Worm (Caenorhabditis elegans) whole organism, L1 larva: Measurements from ENCODE around the gene F54D12.8.

Experiments used
- C04F5.9 ChIP-seq: sonication (generic microtip); optimal IDR thresholded peaks from 2 replicates; lab custom pipeline; 2016; ENCODE audit warnings: missing genetic modification characterization, missing compliant biosample characterization
- C16A3.4 ChIP-seq: fragments of 150-350 bp; optimal IDR thresholded peaks from 2 replicates; lab custom pipeline; 2014; ENCODE audit warnings: missing biosample characterization, missing genetic modification characterization
- C34B4.2 ChIP-seq: sonication (generic microtip); optimal IDR thresholded peaks from 2 replicates; lab custom pipeline; 2017; ENCODE audit warnings: mild to moderate bottlenecking, missing genetic modification characterization, missing compliant biosample characterization
- F16B12.6 ChIP-seq: fragments of 150-350 bp; optimal IDR thresholded peaks from 2 replicates; lab custom pipeline; 2014; ENCODE audit warnings: missing biosample characterization, missing genetic modification characterization
- Y116A8C.19 ChIP-seq: sonication (generic microtip); optimal IDR thresholded peaks from 2 replicates; lab custom pipeline; 2016; ENCODE audit warnings: missing compliant biosample characterization, missing genetic modification characterization, borderline replicate concordance
- aha-1 ChIP-seq: fragments of 150-350 bp; optimal IDR thresholded peaks from 2 replicates; lab custom pipeline; 2014; ENCODE audit warnings: missing biosample characterization, missing genetic modification characterization
- aly-2 ChIP-seq: fragments of 150-350 bp; optimal IDR thresholded peaks from 2 replicates; lab custom pipeline; 2014; ENCODE audit warnings: missing biosample characterization, missing genetic modification characterization
- blmp-1 ChIP-seq: fragments of 150-350 bp; optimal IDR thresholded peaks from 2 replicates; lab custom pipeline; 2014; ENCODE audit warnings: missing biosample characterization, missing genetic modification characterization
- ceh-88 ChIP-seq: fragments of 200-800 bp; sonication (Bioruptor generic); IDR thresholded peaks from 2 replicates; pipeline ENCODE4 v1.3.6; 2022; ENCODE audit warnings: missing genetic modification characterization, missing compliant biosample characterization
- ceh-90 ChIP-seq: sonication (generic microtip); optimal IDR thresholded peaks from 2 replicates; lab custom pipeline; 2016; ENCODE audit warnings: missing genetic modification characterization, missing compliant biosample characterization
- ces-1 ChIP-seq: fragments of 150-350 bp; optimal IDR thresholded peaks from 2 replicates; lab custom pipeline; 2014; ENCODE audit warnings: missing biosample characterization, missing genetic modification reagents, missing genetic modification characterization
- efl-1 ChIP-seq, 4 experiments: fragments of 150-350 bp; optimal IDR thresholded peaks in 3 of 4; peaks in 1 of 4; 1 replicate in 1 of 4; 2 replicates in 3 of 4; lab custom pipeline; 2014; ENCODE audit warnings: missing biosample characterization in 2 of 4, missing genetic modification characterization in 2 of 4, missing genetic modification reagents in 2 of 4
- egl-27 ChIP-seq, 2 experiments: fragments of 150-350 bp in 1 of 2; sonication (generic microtip); optimal IDR thresholded peaks; 3 replicates each; lab custom pipeline; 2017 to 2018; ENCODE audit warnings: missing biosample characterization in 2 of 2, missing genetic modification characterization in 2 of 2, missing genetic modification reagents in 2 of 2
- fkh-8 ChIP-seq: sonication (generic microtip); optimal IDR thresholded peaks from 2 replicates; lab custom pipeline; 2016; ENCODE audit warnings: mild to moderate bottlenecking, missing genetic modification characterization, missing compliant biosample characterization
- fos-1 ChIP-seq: fragments of 150-350 bp; optimal IDR thresholded peaks from 2 replicates; lab custom pipeline; 2014; ENCODE audit warnings: missing biosample characterization, missing genetic modification characterization
- grh-1 ChIP-seq: fragments of 200-800 bp; sonication (Bioruptor generic); IDR thresholded peaks from 2 replicates; pipeline ENCODE4 v1.3.6; 2022; ENCODE audit warnings: missing genetic modification reagents, missing genetic modification characterization, missing compliant biosample characterization
- hpl-2 ChIP-seq: fragments of 150-350 bp; optimal IDR thresholded peaks from 2 replicates; lab custom pipeline; 2014; ENCODE audit warnings: missing biosample characterization, missing genetic modification reagents, missing genetic modification characterization
- irx-1 ChIP-seq: sonication (generic microtip); optimal IDR thresholded peaks from 2 replicates; lab custom pipeline; 2016; ENCODE audit warnings: missing genetic modification characterization, missing compliant biosample characterization
- lin-14 ChIP-seq: fragments of 200-800 bp; sonication (Bioruptor generic); optimal IDR thresholded peaks from 2 replicates; lab custom pipeline; 2018; ENCODE audit warnings: mild to moderate bottlenecking, missing genetic modification characterization, moderate library complexity, missing compliant biosample characterization
- lin-15B ChIP-seq: fragments of 150-350 bp; sonication (generic microtip); optimal IDR thresholded peaks from 3 replicates; lab custom pipeline; 2014; ENCODE audit warnings: missing biosample characterization, missing genetic modification characterization
- lir-3 ChIP-seq: sonication (generic microtip); optimal IDR thresholded peaks from 2 replicates; lab custom pipeline; 2016; ENCODE audit warnings: mild to moderate bottlenecking, missing genetic modification characterization, moderate library complexity, missing compliant biosample characterization; ENCODE audit not compliant: poor library complexity
- lsy-2 ChIP-seq, 2 experiments: fragments of 150-350 bp; optimal IDR thresholded peaks; 2 replicates each; lab custom pipeline; 2014; ENCODE audit warnings: missing biosample characterization in 2 of 2, missing genetic modification characterization in 2 of 2
- mdl-1 ChIP-seq, 2 experiments: fragments of 150-350 bp; optimal IDR thresholded peaks; 2 replicates each; lab custom pipeline; 2014 to 2017; ENCODE audit warnings: missing biosample characterization in 2 of 2, missing genetic modification characterization in 2 of 2, inconsistent platforms in 1 of 2
- mef-2 ChIP-seq: fragments of 150-350 bp; optimal IDR thresholded peaks from 2 replicates; lab custom pipeline; 2014; ENCODE audit warnings: missing biosample characterization, missing genetic modification characterization
- nhr-11 ChIP-seq: fragments of 150-350 bp; optimal IDR thresholded peaks from 2 replicates; lab custom pipeline; 2014; ENCODE audit warnings: missing biosample characterization, missing genetic modification characterization
- nhr-12 ChIP-seq: sonication (generic microtip); optimal IDR thresholded peaks from 2 replicates; lab custom pipeline; 2017; ENCODE audit warnings: missing biosample characterization, missing genetic modification characterization
- nhr-19 ChIP-seq: fragments of 200-800 bp; sonication (Bioruptor generic); conservative IDR thresholded peaks from 2 replicates; pipeline ENCODE4 v1.3.6; 2022; ENCODE audit warnings: missing genetic modification characterization, missing compliant biosample characterization
- nhr-71 ChIP-seq: sonication (generic microtip); optimal IDR thresholded peaks from 2 replicates; lab custom pipeline; 2016; ENCODE audit warnings: mild to moderate bottlenecking, missing genetic modification characterization, moderate library complexity, missing compliant biosample characterization
- nhr-84 ChIP-seq: sonication (generic microtip); optimal IDR thresholded peaks from 2 replicates; lab custom pipeline; 2017; ENCODE audit warnings: missing biosample characterization, missing genetic modification characterization
- nhr-90 ChIP-seq: sonication (generic microtip); optimal IDR thresholded peaks from 2 replicates; lab custom pipeline; 2016; ENCODE audit warnings: mild to moderate bottlenecking, missing genetic modification characterization, missing compliant biosample characterization; ENCODE audit not compliant: poor library complexity
- pag-3 ChIP-seq: sonication (generic microtip); optimal IDR thresholded peaks from 2 replicates; lab custom pipeline; 2017; ENCODE audit warnings: missing genetic modification characterization, mild to moderate bottlenecking, missing compliant biosample characterization, antibody characterized with exemption, borderline replicate concordance; ENCODE audit not compliant: insufficient read depth
- pqm-1 ChIP-seq: sonication (generic microtip); optimal IDR thresholded peaks from 3 replicates; lab custom pipeline; 2017; ENCODE audit warnings: missing biosample characterization, missing genetic modification characterization
- skn-1 ChIP-seq: fragments of 150-350 bp; optimal IDR thresholded peaks from 2 replicates; lab custom pipeline; 2014; ENCODE audit warnings: missing biosample characterization, missing genetic modification characterization
- snpc-4 ChIP-seq: fragments of 150-350 bp; optimal IDR thresholded peaks from 2 replicates; lab custom pipeline; 2014; ENCODE audit warnings: missing biosample characterization, missing genetic modification characterization
- snu-23 ChIP-seq: sonication (generic microtip); optimal IDR thresholded peaks from 2 replicates; lab custom pipeline; 2016; ENCODE audit warnings: missing genetic modification characterization, missing compliant biosample characterization
- swsn-7 ChIP-seq: sonication (generic microtip); optimal IDR thresholded peaks from 2 replicates; lab custom pipeline; 2016; ENCODE audit warnings: missing genetic modification characterization, missing compliant biosample characterization
- tlp-1 ChIP-seq: fragments of 150-350 bp; optimal IDR thresholded peaks from 2 replicates; lab custom pipeline; 2014; ENCODE audit warnings: missing biosample characterization, missing genetic modification characterization
- unc-130 ChIP-seq: fragments of 150-350 bp; optimal IDR thresholded peaks from 2 replicates; lab custom pipeline; 2017; ENCODE audit warnings: missing biosample characterization, missing genetic modification characterization, inconsistent platforms
- unc-30 ChIP-seq: sonication (generic microtip); optimal IDR thresholded peaks from 2 replicates; lab custom pipeline; 2017; ENCODE audit warnings: missing biosample characterization, missing genetic modification characterization
- zag-1 ChIP-seq: fragments of 150-350 bp; optimal IDR thresholded peaks from 2 replicates; lab custom pipeline; 2014; ENCODE audit warnings: missing biosample characterization, missing genetic modification characterization
- zip-4 ChIP-seq: fragments of 200-800 bp; sonication (Bioruptor generic); optimal IDR thresholded peaks from 2 replicates; lab custom pipeline; 2018; ENCODE audit warnings: mild to moderate bottlenecking, missing genetic modification characterization, moderate library complexity, missing compliant biosample characterization

F54D12.8 gene

DNA sequence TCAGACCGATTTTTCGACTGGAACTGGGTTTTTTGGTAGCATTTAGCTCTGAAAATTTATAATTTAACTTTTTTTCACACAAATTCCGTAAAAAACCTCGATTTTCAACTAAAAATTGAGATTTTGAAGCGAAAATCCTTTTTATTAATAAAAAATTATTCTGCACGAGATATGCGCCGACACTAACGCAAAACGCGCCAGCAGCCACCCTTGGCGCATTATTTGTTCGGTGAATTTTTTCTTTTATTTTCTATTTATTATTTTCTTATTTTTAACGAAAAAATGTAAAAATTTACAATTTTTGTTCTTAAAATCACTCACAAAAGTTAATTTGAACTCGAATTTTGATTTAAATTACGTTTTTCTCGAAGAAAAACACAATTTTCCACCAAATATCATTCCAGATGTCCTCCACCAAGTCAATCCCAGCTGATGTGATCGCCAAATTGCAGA lies 4.4 kb upstream of the F54D12.8 start, which contains the start of gene Y51H7C.7 (continued):
- no peak for TF ChIP-seq C34B4.2 (tag; lab: Kevin White, UChicago)
- peak; percentile 4 for TF ChIP-seq aha-1 (tag; lab: Kevin White, UChicago)
- TF ChIP-seq efl-1 (optimal IDR thresholded peaks at IDR 0.05; lab: Kevin White, UChicago) = peak; percentile 47 to 68
- peak; percentile 76 to 97 for TF ChIP-seq efl-1 (GFP tag; optimal IDR thresholded peaks at IDR 0.05 in 1 of 2; lab: Kevin White, UChicago)
- no peak for TF ChIP-seq ceh-90 (tag; lab: Kevin White, UChicago)
- TF ChIP-seq irx-1 (tag; lab: Kevin White, UChicago) = peak; percentile 81
- TF ChIP-seq tlp-1 (tag; lab: Kevin White, UChicago) = no peak
- no peak for TF ChIP-seq ceh-88
- peak; percentile 58 for TF ChIP-seq snpc-4 (tag; lab: Kevin White, UChicago)
- no peak for TF ChIP-seq nhr-84 (tag; lab: Kevin White, UChicago)
- TF ChIP-seq lsy-2 (tag; optimal IDR thresholded peaks at IDR 0.05; lab: Kevin White, UChicago) = peak in 1 of 2 experiments; percentile 84
- TF ChIP-seq lir-3 = no peak
- peak; percentile 55 for TF ChIP-seq F16B12.6
- peak; percentile 74 for TF ChIP-seq snu-23 (GFP tag; lab: Kevin White, UChicago)
- TF ChIP-seq, all 84 proteins: peak for 39

DNA sequence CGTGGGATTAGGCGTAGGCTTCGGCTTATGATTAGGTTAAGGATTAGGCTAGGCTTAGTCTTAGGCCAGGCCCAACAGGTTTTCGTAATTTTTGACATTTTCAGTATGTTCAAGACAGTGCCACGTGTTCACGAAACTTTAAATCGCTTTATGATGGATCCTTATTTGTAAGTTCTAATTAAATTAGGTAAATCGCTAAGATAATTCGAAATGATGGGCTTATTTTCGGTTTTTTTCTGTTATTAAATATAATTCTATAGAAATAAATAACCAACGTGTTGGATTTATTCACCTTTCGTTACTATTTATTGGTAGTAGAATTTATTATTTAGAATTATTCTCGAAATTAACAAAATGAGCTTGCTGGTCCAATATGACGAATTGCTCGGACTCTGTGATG lies 3.6 kb upstream of the F54D12.8 start, which contains the start of gene Y51H7C.8:
Gene Y51H7C.8, plus strand, starts transcription at position 301 of the 400 bp plus-strand sequence.
- TF ChIP-seq hpl-2 (GFP tag; lab: Kevin White, UChicago) (no peak), snpc-4 (tag; lab: Kevin White, UChicago) (no peak), zip-4 (no peak), Y116A8C.19 (tag; lab: Kevin White, UChicago) (no peak), C04F5.9 (tag; lab: Kevin White, UChicago) (no peak), nhr-71 (tag; lab: Kevin White, UChicago) (no peak), ces-1 (GFP tag; lab: Kevin White, UChicago) (no peak), pag-3 (tag; lab: Kevin White, UChicago) (no peak), nhr-11 (tag; lab: Kevin White, UChicago) (no peak), zag-1 (tag; lab: Kevin White, UChicago) (no peak), aha-1 (tag; lab: Kevin White, UChicago) (no peak), lin-15B (tag; lab: Kevin White, UChicago) (no peak), nhr-19 (GFP tag; lab: Robert Waterston, UW) (no peak), unc-130 (tag; lab: Kevin White, UChicago) (no peak), blmp-1 (tag; lab: Kevin White, UChicago) (no peak), C16A3.4 (no peak)

DNA sequence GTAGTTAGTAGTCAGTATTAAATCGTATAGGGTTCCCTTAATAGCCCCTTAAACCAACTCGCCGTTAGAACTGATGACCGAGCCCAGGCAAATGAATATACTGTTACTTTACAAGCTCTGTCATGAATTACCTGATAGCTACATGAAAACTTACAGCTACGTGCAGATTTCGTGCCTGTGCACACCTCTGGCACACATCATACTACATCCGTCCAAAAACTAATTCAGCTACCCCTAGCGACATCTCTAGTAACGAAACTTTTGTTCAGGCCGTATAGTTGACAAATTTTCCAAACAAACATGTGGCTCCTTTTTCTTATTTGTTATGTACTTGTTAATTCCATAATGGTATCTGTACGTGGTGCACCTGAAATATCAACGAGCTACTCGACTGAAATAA lies 2.3 kb upstream of the F54D12.8 start, which contains the start of gene F54D12.1:
Gene F54D12.1, plus strand, starts transcription at position 301 of the 400 bp plus-strand sequence.
- TF ChIP-seq fkh-8 (tag; lab: Kevin White, UChicago) = no peak
- TF ChIP-seq grh-1 (GFP tag; lab: Robert Waterston, UW) = no peak
- TF ChIP-seq egl-27 (tag; optimal IDR thresholded peaks at IDR 0.05; lab: Kevin White, UChicago) = no peak
- no peak for TF ChIP-seq mdl-1 (tag; optimal IDR thresholded peaks at IDR 0.05; lab: Kevin White, UChicago)
- TF ChIP-seq nhr-71 (tag; lab: Kevin White, UChicago) = no peak
- TF ChIP-seq lir-3 = no peak
- no peak for TF ChIP-seq nhr-84 (tag; lab: Kevin White, UChicago)
- TF ChIP-seq mef-2 (tag; lab: Kevin White, UChicago) = no peak
- no peak for TF ChIP-seq unc-30 (tag; lab: Kevin White, UChicago)
- TF ChIP-seq tlp-1 (tag; lab: Kevin White, UChicago) = no peak
- TF ChIP-seq nhr-90 (tag; lab: Kevin White, UChicago) = no peak
- no peak for TF ChIP-seq lin-14
- TF ChIP-seq swsn-7 (tag; lab: Kevin White, UChicago) = no peak
- TF ChIP-seq C16A3.4 = no peak
- TF ChIP-seq pqm-1 (tag; lab: Kevin White, UChicago) = no peak
- TF ChIP-seq aly-2 (tag; lab: Kevin White, UChicago) = no peak
- no peak for TF ChIP-seq fos-1 (tag; lab: Kevin White, UChicago)
- TF ChIP-seq nhr-12 (tag; lab: Kevin White, UChicago) = no peak
- TF ChIP-seq skn-1 (tag; lab: Kevin White, UChicago) = no peak
